Worm (Caenorhabditis elegans): ENCODE results near the gene ceh-62.

Gene ceh-62

DNA sequence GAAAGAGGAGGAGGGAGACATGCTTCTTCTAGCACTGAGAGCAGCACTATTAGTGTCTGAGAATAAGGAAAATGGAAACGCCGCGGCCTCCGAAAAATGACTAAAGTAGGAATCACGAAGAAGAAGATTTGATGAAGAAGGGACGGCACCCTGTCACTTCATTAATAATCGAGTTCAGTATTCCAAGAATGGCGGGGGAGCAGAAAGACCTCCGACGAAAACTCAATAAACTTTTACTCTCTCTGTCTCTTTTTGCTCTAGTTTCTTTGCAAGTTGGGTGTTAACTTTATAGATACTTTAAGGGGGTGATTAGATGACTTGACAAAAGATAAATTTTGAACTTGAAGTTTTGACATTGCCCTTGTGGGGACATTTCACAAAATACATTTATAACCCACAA, 36.2 kb upstream of the ceh-62 start:
- peak; percentile 67 for TF ChIP-seq unc-42 (tag; optimal IDR thresholded peaks at IDR 0.05)
- TF ChIP-seq C38D4.7 (GFP tag; optimal IDR thresholded peaks at IDR 0.05) = no peak

DNA sequence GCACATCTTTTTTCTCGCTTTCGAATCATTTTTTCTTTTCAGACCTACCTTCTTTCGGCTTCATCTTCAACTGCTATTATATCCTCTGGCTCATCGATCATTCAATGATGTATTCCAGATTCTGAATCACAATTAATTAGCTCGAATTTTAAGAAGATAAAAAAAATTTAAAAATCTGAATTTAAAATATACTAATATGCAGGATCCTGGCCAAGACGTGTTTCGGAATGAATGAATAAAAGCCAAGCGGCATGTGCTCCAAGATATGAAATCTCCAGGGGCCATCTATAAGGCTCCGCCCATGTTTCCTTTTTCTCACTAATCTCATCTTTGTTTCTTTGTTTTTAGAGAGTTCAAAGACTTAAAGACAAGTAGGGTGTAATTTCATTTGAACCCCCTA, 27.5 kb upstream of the ceh-62 start, which contains the start of gene mpz-1:
Gene mpz-1, minus strand, starts transcription at position 101 of the 400 bp plus-strand sequence.
- no peak for TF ChIP-seq mec-3 (tag; optimal IDR thresholded peaks at IDR 0.05; ENCODE audit: borderline replicate concordance)
- no peak for TF ChIP-seq unc-86 (tag; optimal IDR thresholded peaks at IDR 0.05)

DNA sequence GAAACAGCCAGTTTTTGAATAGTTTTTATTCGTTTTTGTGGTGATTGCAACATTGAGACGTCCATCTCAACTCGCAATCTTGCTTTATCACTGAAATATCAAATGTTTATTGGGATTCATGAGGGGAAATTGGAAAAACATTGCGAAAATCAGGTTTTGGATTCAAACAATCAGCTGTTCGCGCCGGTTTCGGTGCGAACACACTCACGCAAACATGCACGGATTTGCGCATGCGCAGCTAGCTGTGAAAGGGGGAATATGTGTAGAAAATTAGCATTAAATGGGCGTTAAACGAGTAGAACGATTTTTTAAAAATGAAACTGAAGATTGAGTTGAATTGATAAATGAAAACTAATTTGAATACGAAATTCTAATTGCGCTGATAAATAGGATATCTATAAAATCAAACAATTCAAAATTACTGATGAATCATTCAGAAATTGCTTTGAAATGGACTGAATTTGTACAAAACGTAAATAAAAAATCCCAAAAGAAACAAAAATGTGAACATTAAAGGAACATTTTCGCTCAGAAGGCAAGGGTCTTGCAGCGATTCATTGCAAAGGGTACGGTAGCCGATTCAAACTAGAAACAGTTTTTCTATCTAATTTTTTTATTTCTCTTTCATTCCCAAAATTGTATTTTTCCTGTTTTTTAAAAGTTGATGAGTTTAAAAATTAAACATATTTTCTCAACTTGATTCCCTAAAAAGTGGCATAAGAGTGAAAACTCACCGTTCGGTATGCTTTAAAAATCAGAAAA, 22.2 kb upstream of the ceh-62 start, which contains the start of gene ect-2:
Gene ect-2, minus strand, starts transcription at position 762 of the 762 bp plus-strand sequence.
- TF ChIP-seq tbx-7 (tag; optimal IDR thresholded peaks at IDR 0.05) = no peak
- peak; percentile 17 for TF ChIP-seq ref-2 (tag; optimal IDR thresholded peaks at IDR 0.05)

DNA sequence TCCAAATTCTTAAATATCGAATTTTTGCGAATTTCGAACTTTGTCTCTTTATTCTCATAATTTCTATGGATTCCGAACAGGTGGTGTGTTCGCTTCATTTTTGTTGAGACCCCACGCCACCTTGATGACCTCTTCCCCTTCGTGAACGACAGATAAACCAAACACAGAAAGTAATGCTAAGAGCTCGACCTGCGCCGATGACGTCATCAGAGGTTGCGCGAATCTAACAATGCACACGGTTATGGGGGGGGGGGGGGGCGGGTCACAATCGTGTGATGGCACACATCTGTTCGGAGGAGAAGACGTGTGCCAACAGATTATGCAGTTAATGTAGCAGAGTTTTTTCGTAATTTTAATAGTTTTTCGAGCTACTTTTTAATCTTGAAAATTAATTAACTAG, 21.3 kb upstream of the ceh-62 start:
- TF ChIP-seq hlh-15 (tag; optimal IDR thresholded peaks at IDR 0.05) (no peak), dmd-4 (tag; optimal IDR thresholded peaks at IDR 0.05; ENCODE audit: borderline replicate concordance) (no peak), ets-4 (tag; optimal IDR thresholded peaks at IDR 0.05) (no peak), pha-4 (tag; optimal IDR thresholded peaks at IDR 0.05) (no peak), ceh-2 (tag; optimal IDR thresholded peaks at IDR 0.05) (no peak), nhr-232 (tag; optimal IDR thresholded peaks at IDR 0.05) (no peak), ref-2 (tag; optimal IDR thresholded peaks at IDR 0.05) (no peak), unc-42 (tag; optimal IDR thresholded peaks at IDR 0.05) (no peak), tbx-2 (tag; optimal IDR thresholded peaks at IDR 0.05) (no peak), odd-2 (tag; optimal IDR thresholded peaks at IDR 0.05) (no peak), dve-1 (tag; optimal IDR thresholded peaks at IDR 0.05) (no peak), ceh-34 (tag; optimal IDR thresholded peaks at IDR 0.05) (no peak), ceh-18 (tag; optimal IDR thresholded peaks at IDR 0.05) (no peak), sox-2 (GFP tag; IDR thresholded peaks at IDR 0.05) (no peak), nfya-1 (tag; optimal IDR thresholded peaks at IDR 0.05) (no peak), madf-2 (tag; optimal IDR thresholded peaks at IDR 0.05) (no peak)

DNA sequence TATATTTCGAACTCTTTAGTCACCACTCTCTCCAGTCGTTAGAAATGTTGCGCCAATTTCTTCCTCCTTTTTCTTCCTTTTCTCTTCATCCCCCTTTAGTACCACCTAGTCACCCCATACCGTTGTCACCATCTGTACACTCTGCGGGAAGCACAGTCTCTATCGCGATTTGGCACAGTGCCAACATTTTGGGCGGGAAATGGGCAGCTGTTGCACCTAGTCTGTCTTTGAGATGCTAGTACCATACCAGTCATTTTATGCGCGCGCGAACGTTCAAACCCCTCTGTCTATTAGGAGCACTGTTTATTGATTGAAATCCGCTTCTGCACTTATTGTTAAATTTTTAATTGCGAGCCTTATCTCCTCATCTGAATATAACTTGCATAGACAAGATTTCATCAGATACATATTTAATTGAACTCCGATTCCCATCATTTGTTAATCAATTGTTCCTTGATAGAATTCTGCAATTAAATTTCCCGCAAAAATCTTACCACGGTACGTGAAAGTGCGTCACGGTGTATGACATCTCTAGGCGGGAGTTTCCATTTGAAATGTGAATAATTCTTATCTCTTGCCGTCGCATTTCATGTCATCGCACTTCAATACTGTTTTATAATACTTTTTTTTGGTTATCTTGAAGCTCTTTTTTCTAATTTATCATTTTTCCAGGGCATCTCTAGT, 20.6 kb upstream of the ceh-62 start, which contains the start of gene cdl-1:
Gene cdl-1, plus strand, starts transcription at position 673 of the 684 bp plus-strand sequence.
- TF ChIP-seq gmeb-2 (tag; optimal IDR thresholded peaks at IDR 0.05) (no peak), elt-4 (tag; optimal IDR thresholded peaks at IDR 0.05) (no peak), ceh-34 (tag; optimal IDR thresholded peaks at IDR 0.05) (no peak), ref-2 (tag; optimal IDR thresholded peaks at IDR 0.05) (peak; percentile 47), dve-1 (tag; optimal IDR thresholded peaks at IDR 0.05) (no peak), madf-2 (tag; optimal IDR thresholded peaks at IDR 0.05) (no peak), mec-3 (tag; optimal IDR thresholded peaks at IDR 0.05; ENCODE audit: borderline replicate concordance) (no peak), elt-2 (tag; optimal IDR thresholded peaks at IDR 0.05) (peak; percentile 4), pha-4 (tag; optimal IDR thresholded peaks at IDR 0.05) (no peak), unc-42 (tag; optimal IDR thresholded peaks at IDR 0.05) (peak; percentile 22), ceh-48 (tag; optimal IDR thresholded peaks at IDR 0.05) (no peak), ceh-22 (tag; optimal IDR thresholded peaks at IDR 0.05) (no peak), pax-1 (tag; optimal IDR thresholded peaks at IDR 0.05) (peak; percentile 68), ceh-18 (tag; optimal IDR thresholded peaks at IDR 0.05) (no peak), hlh-8 (tag; optimal IDR thresholded peaks at IDR 0.05) (no peak), Y22D7AL.16 (tag; optimal IDR thresholded peaks at IDR 0.05) (no peak), C08G9.2 (tag; optimal IDR thresholded peaks at IDR 0.05) (no peak)

DNA sequence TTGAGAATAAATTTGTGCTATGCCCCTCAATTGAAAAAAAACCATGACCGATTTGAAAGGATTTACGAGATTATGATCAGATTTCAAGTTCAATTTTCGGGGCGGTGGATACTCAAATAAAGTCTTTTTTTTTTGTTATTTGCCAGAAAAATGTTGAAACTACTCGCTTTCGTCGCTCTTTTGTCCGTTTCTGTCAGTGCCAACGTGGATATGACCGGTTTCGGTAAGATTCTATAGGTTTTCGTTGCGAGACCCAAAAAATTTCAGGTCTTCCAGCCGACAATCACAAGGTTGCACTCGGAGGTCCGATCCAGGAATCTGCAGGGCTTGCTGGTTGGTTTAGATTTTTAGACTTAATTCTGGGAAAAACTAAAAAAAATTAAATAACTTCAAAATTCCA, 18.3 kb upstream of the ceh-62 start, which contains the start of gene tag-209:
Gene tag-209, plus strand, starts transcription at position 73 of the 400 bp plus-strand sequence.
- no peak for TF ChIP-seq ceh-45 (GFP tag; IDR thresholded peaks at IDR 0.05)
- no peak for TF ChIP-seq T23F11.4 (GFP tag; optimal IDR thresholded peaks at IDR 0.05)
- TF ChIP-seq sox-4 (tag; optimal IDR thresholded peaks at IDR 0.05) = no peak
- no peak for TF ChIP-seq Y22D7AL.16 (tag; optimal IDR thresholded peaks at IDR 0.05)
- no peak for TF ChIP-seq tbx-2 (tag; optimal IDR thresholded peaks at IDR 0.05)
- TF ChIP-seq pqm-1 (tag; optimal IDR thresholded peaks at IDR 0.05) = no peak
- no peak for TF ChIP-seq ama-1 (optimal IDR thresholded peaks at IDR 0.05)
- TF ChIP-seq rnt-1 (tag; optimal IDR thresholded peaks at IDR 0.05) = no peak
- no peak for TF ChIP-seq ztf-16 (tag; optimal IDR thresholded peaks at IDR 0.05)
- no peak for TF ChIP-seq C08G9.2 (tag; optimal IDR thresholded peaks at IDR 0.05)
- TF ChIP-seq dve-1 (tag; optimal IDR thresholded peaks at IDR 0.05) = no peak
- no peak for TF ChIP-seq pax-1 (tag; optimal IDR thresholded peaks at IDR 0.05)
- no peak for TF ChIP-seq pros-1 (tag; optimal IDR thresholded peaks at IDR 0.05)
- TF ChIP-seq odd-2 (tag; optimal IDR thresholded peaks at IDR 0.05) = no peak

Data from whole organism, late embryonic.